Worm (Caenorhabditis elegans) whole organism, L4 larva: ENCODE data around the gene C50F4.12.
A peak's percentile ranks its signal among the peaks of the same experiment; 100 is the strongest.

ENCODE experiments used
- F26F4.8 ChIP-seq: fragments of 200-800 bp; sonication (Bioruptor generic); conservative IDR thresholded peaks from 2 replicates; pipeline ENCODE4 v1.3.6; 2022; ENCODE audit warnings: missing genetic modification characterization, missing compliant biosample characterization
- F37D6.2 ChIP-seq: sonication (generic microtip); optimal IDR thresholded peaks from 2 replicates; lab custom pipeline; 2016; ENCODE audit warnings: mild to moderate bottlenecking, missing genetic modification characterization, missing compliant biosample characterization
- T20F7.1 ChIP-seq: fragments of 200-800 bp; sonication (Bioruptor generic); optimal IDR thresholded peaks from 2 replicates; lab custom pipeline; 2018; ENCODE audit warnings: mild to moderate bottlenecking, missing genetic modification characterization, missing compliant biosample characterization
- T26A8.4 ChIP-seq: fragments of 200-800 bp; sonication (Bioruptor generic); IDR thresholded peaks from 2 replicates; pipeline ENCODE4 v1.3.6; 2022; ENCODE audit warnings: missing genetic modification characterization, missing compliant biosample characterization
- Y5F2A.4 ChIP-seq: fragments of 200-800 bp; sonication (Bioruptor generic); optimal IDR thresholded peaks from 2 replicates; lab custom pipeline; 2018; ENCODE audit warnings: mild to moderate bottlenecking, missing genetic modification characterization, missing compliant biosample characterization
- aha-1 ChIP-seq: fragments of 150-350 bp; peaks from one replicate; lab custom pipeline; 2014; ENCODE audit warnings: missing biosample characterization, missing genetic modification characterization
- ceh-20 ChIP-seq: fragments of 200-800 bp; sonication (Bioruptor generic); IDR thresholded peaks from 2 replicates; pipeline ENCODE4 v1.3.6; 2022; ENCODE audit warnings: missing genetic modification reagents, missing genetic modification characterization, missing compliant biosample characterization
- ceh-44 ChIP-seq: fragments of 200-800 bp; sonication (Bioruptor generic); IDR thresholded peaks from 2 replicates; pipeline ENCODE4 v1.3.6; 2022; ENCODE audit warnings: missing genetic modification reagents, missing genetic modification characterization, missing compliant biosample characterization
- cey-2 ChIP-seq: sonication (generic microtip); optimal IDR thresholded peaks from 3 replicates; lab custom pipeline; 2017; ENCODE audit warnings: missing genetic modification characterization, mild to moderate bottlenecking, missing compliant biosample characterization, antibody characterized with exemption, borderline replicate concordance; ENCODE audit not compliant: insufficient read depth
- dmd-6 ChIP-seq: fragments of 200-800 bp; sonication (Bioruptor generic); IDR thresholded peaks from 2 replicates; pipeline ENCODE4 v1.3.6; 2022; ENCODE audit warnings: missing genetic modification reagents, missing genetic modification characterization, missing compliant biosample characterization
- duxl-1 ChIP-seq: sonication (generic microtip); optimal IDR thresholded peaks from 2 replicates; lab custom pipeline; 2016; ENCODE audit warnings: mild to moderate bottlenecking, missing genetic modification characterization, moderate library complexity, missing compliant biosample characterization; ENCODE audit not compliant: poor library complexity
- dve-1 ChIP-seq: sonication (generic microtip); optimal IDR thresholded peaks from 2 replicates; lab custom pipeline; 2017; ENCODE audit warnings: antibody characterized with exemption, mild to moderate bottlenecking, missing genetic modification characterization, missing compliant biosample characterization; ENCODE audit not compliant: insufficient read depth
- fkh-10 ChIP-seq: fragments of 150-350 bp; optimal IDR thresholded peaks from 2 replicates; lab custom pipeline; 2014; ENCODE audit warnings: missing biosample characterization, missing genetic modification reagents, missing genetic modification characterization
- hlh-11 ChIP-seq: fragments of 200-800 bp; sonication (Bioruptor generic); optimal IDR thresholded peaks from 2 replicates; lab custom pipeline; 2018; ENCODE audit warnings: mild to moderate bottlenecking, missing genetic modification characterization, missing compliant biosample characterization
- hlh-30 ChIP-seq: sonication (generic microtip); optimal IDR thresholded peaks from 2 replicates; lab custom pipeline; 2017; ENCODE audit warnings: antibody characterized with exemption, mild to moderate bottlenecking, missing genetic modification characterization, missing compliant biosample characterization; ENCODE audit not compliant: insufficient read depth
- lsy-2 ChIP-seq, 2 experiments: fragments of 150-350 bp in 1 of 2; sonication (generic microtip) in 1 of 2; optimal IDR thresholded peaks; 2 replicates each; lab custom pipeline; 2014 to 2017; ENCODE audit warnings: missing biosample characterization in 2 of 2, missing genetic modification characterization in 2 of 2
- mdl-1 ChIP-seq, 2 experiments: fragments of 150-350 bp in 1 of 2; sonication (generic microtip) in 1 of 2; optimal IDR thresholded peaks; 2 replicates each; lab custom pipeline; 2014 to 2017; ENCODE audit warnings: missing biosample characterization in 2 of 2, missing genetic modification characterization in 2 of 2
- mdt-29 ChIP-seq: fragments of 200-800 bp; sonication (Bioruptor generic); IDR thresholded peaks from 2 replicates; pipeline ENCODE4 v1.3.6; 2022; ENCODE audit warnings: missing genetic modification reagents, missing genetic modification characterization, missing compliant biosample characterization
- mep-1 ChIP-seq: fragments of 150-350 bp; sonication (generic microtip); optimal IDR thresholded peaks from 3 replicates; lab custom pipeline; 2014; ENCODE audit warnings: missing biosample characterization, missing genetic modification characterization
- mes-2 ChIP-seq: sonication (generic microtip); optimal IDR thresholded peaks from 2 replicates; lab custom pipeline; 2016; ENCODE audit warnings: missing genotype, mild to moderate bottlenecking, missing genetic modification characterization, missing compliant biosample characterization; ENCODE audit not compliant: poor library complexity, severe bottlenecking
- mxl-3 ChIP-seq: fragments of 200-800 bp; sonication (Bioruptor generic); optimal IDR thresholded peaks from 2 replicates; lab custom pipeline; 2018; ENCODE audit warnings: mild to moderate bottlenecking, missing genetic modification characterization, missing compliant biosample characterization
- nhr-102 ChIP-seq: sonication (generic microtip); optimal IDR thresholded peaks from 2 replicates; lab custom pipeline; 2016; ENCODE audit warnings: mild to moderate bottlenecking, missing genetic modification characterization, moderate library complexity, missing compliant biosample characterization
- nhr-237 ChIP-seq: sonication (generic microtip); optimal IDR thresholded peaks from 2 replicates; lab custom pipeline; 2017; ENCODE audit warnings: missing biosample characterization, missing genetic modification characterization
- nhr-25 ChIP-seq: sonication (generic microtip); optimal IDR thresholded peaks from 2 replicates; lab custom pipeline; 2017; ENCODE audit warnings: missing genetic modification characterization, mild to moderate bottlenecking, missing compliant biosample characterization, antibody characterized with exemption, moderate library complexity, borderline replicate concordance; ENCODE audit not compliant: insufficient read depth
- nhr-28 ChIP-seq: fragments of 150-350 bp; optimal IDR thresholded peaks from 2 replicates; lab custom pipeline; 2014; ENCODE audit warnings: missing biosample characterization, missing genetic modification characterization
- nhr-48 ChIP-seq: sonication (generic microtip); optimal IDR thresholded peaks from 2 replicates; lab custom pipeline; 2016; ENCODE audit warnings: mild to moderate bottlenecking, missing genetic modification characterization, missing compliant biosample characterization
- nhr-6 ChIP-seq: fragments of 150-350 bp; optimal IDR thresholded peaks from 2 replicates; lab custom pipeline; 2014; ENCODE audit warnings: missing biosample characterization, missing genetic modification characterization
- nhr-76 ChIP-seq: fragments of 150-350 bp; optimal IDR thresholded peaks from 2 replicates; lab custom pipeline; 2014; ENCODE audit warnings: missing biosample characterization, missing genetic modification characterization
- nhr-77 ChIP-seq: fragments of 150-350 bp; optimal IDR thresholded peaks from 2 replicates; lab custom pipeline; 2014; ENCODE audit warnings: missing biosample characterization, missing genetic modification characterization
- unc-62 ChIP-seq, 3 experiments: fragments of 150-350 bp in 1 of 3; sonication (generic microtip); optimal IDR thresholded peaks in 2 of 3; peaks in 1 of 3; 1 replicate in 1 of 3; 2 replicates in 2 of 3; lab custom pipeline; 2014 to 2017; ENCODE audit warnings: missing biosample characterization in 3 of 3, missing genetic modification characterization in 3 of 3, missing genetic modification reagents in 3 of 3, missing genotype in 1 of 3

Gene C50F4.12

ce11 chrV:9524099-9524498, 15.4 kb downstream of the C50F4.12 start, which contains the start of gene C50F4.9:
Gene C50F4.9, minus strand, starts transcription at chrV:9524199.
- no peak for TF ChIP-seq nhr-77 (tag; lab: Kevin White, UChicago)
- no peak for TF ChIP-seq nhr-76 (tag; lab: Kevin White, UChicago)
- no peak for TF ChIP-seq mes-2
- no peak for TF ChIP-seq nhr-102 (tag; lab: Kevin White, UChicago)
- no peak for TF ChIP-seq T26A8.4 (GFP tag; lab: Robert Waterston, UW)
- no peak for TF ChIP-seq duxl-1 (tag; lab: Kevin White, UChicago)
- no peak for TF ChIP-seq fkh-10 (GFP tag; lab: Kevin White, UChicago)
- TF ChIP-seq, all 104 proteins: peak for 0

DNA sequence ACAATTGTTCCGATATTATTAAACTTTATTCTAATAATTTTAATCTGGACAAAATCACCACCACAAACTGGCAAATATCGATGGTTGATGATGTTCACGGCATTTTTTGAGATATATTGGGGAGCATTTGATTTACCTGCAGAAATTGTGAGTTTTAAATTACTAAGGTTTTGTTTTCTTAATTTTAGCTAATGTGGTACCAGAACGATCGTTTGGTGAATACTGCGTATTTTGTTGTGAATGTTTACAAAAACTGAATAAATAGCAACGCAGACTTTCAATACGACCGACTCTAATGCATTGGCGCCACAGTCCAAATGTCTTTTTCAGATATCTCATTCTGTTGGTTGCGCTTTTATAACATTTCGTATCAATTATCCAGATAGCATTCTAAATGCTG, 17.8 kb downstream of the C50F4.12 start:
- TF ChIP-seq Y5F2A.4 (GFP tag; lab: Kevin White, UChicago) (no peak), aha-1 (tag; lab: Kevin White, UChicago) (peak; percentile 46), unc-62 (GFP tag; optimal IDR thresholded peaks at IDR 0.05 in 1 of 2; lab: Kevin White, UChicago) (peak in 1 of 2 experiments; percentile 62), unc-62 (tag; optimal IDR thresholded peaks at IDR 0.05; lab: Kevin White, UChicago) (no peak)
- TF ChIP-seq, all 104 proteins: peak for 2

DNA sequence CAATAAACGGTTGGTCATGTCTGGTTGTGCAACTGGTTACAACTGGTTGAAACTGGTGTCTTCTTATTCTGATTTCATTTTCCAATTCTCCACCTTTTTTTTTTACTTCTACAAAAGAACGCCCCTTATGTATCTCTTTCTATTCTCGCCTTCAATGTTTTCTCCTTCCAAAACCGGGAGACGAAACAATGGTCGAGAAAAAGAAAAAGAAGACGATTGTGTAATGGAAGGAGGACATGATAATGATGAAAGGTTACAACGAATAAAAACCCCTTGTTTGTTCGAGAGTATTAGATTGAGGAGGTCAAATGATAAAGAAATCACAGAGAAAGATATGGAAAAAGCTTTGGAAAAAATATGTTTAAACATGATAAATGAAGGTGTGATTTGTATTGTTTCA, 20.7 kb downstream of the C50F4.12 start, which contains the start of gene C50F4.8:
C50F4.8 (minus strand) TSS at position 28 of the 400 bp plus-strand sequence.
- TF ChIP-seq unc-62 (GFP tag; optimal IDR thresholded peaks at IDR 0.05 in 1 of 2; lab: Kevin White, UChicago): peak in 1 of 2 experiments; percentile 35
- no peak for TF ChIP-seq unc-62 (tag; optimal IDR thresholded peaks at IDR 0.05; lab: Kevin White, UChicago)
- TF ChIP-seq dve-1 (tag; lab: Kevin White, UChicago): peak; percentile 24
- peak; percentile 39 for TF ChIP-seq nhr-28 (tag; lab: Kevin White, UChicago)
- no peak for TF ChIP-seq cey-2 (tag; lab: Kevin White, UChicago)

- no peak for TF ChIP-seq ceh-44
- TF ChIP-seq hlh-11: peak; percentile 64
- peak; percentile 69; the same call in 1 of the 2 replicates for TF ChIP-seq ceh-20 (GFP tag; lab: Robert Waterston, UW)
- TF ChIP-seq F37D6.2 (tag; lab: Kevin White, UChicago): no peak
- peak; percentile 83 for TF ChIP-seq hlh-30 (tag; lab: Kevin White, UChicago)
- peak in 1 of 2 experiments; percentile 65 for TF ChIP-seq mdl-1 (tag; optimal IDR thresholded peaks at IDR 0.05; lab: Kevin White, UChicago)
- TF ChIP-seq nhr-6 (tag; lab: Kevin White, UChicago): peak; percentile 46
- TF ChIP-seq mdt-29 (GFP tag; lab: Robert Waterston, UW): no peak
- TF ChIP-seq lsy-2 (tag; optimal IDR thresholded peaks at IDR 0.05; lab: Kevin White, UChicago): peak in 1 of 2 experiments; percentile 52
- TF ChIP-seq dve-1 (tag; lab: Kevin White, UChicago): peak; percentile 82
- peak; percentile 97 for TF ChIP-seq nhr-28 (tag; lab: Kevin White, UChicago)
- peak; percentile 34 for TF ChIP-seq nhr-77 (tag; lab: Kevin White, UChicago)
- no peak for TF ChIP-seq nhr-237
- peak; percentile 3 for TF ChIP-seq T20F7.1 (GFP tag; lab: Kevin White, UChicago)
- TF ChIP-seq nhr-76 (tag; lab: Kevin White, UChicago): peak; percentile 12
- TF ChIP-seq nhr-25 (tag; lab: Kevin White, UChicago): peak; percentile 46
- peak; percentile 69 for TF ChIP-seq mxl-3 (GFP tag; lab: Kevin White, UChicago)
- TF ChIP-seq F26F4.8 (GFP tag; lab: Robert Waterston, UW): no peak
- TF ChIP-seq dmd-6 (GFP tag; lab: Robert Waterston, UW): peak; percentile 84
- TF ChIP-seq nhr-48 (tag; lab: Kevin White, UChicago): peak; percentile 49
- TF ChIP-seq mep-1 (tag; lab: Kevin White, UChicago): peak; percentile 42
- TF ChIP-seq duxl-1 (tag; lab: Kevin White, UChicago): no peak
- TF ChIP-seq unc-62 (GFP tag; optimal IDR thresholded peaks at IDR 0.05 in 1 of 2; lab: Kevin White, UChicago): peak in 1 of 2 experiments; percentile 99
- TF ChIP-seq unc-62 (tag; optimal IDR thresholded peaks at IDR 0.05; lab: Kevin White, UChicago): no peak
These were observed 23.3 kb downstream of the C50F4.12 start for ce11 chrV:9516280-9516679.
